Worm (Caenorhabditis elegans) whole organism, young adult: Measurements from ENCODE around the gene T19H12.3.

Experiments used
- ama-1 ChIP-seq, 3 experiments: fragments of 150-350 bp in 1 of 3; sonication (generic microtip) in 2 of 3; optimal IDR thresholded peaks; 2 replicates each; lab custom pipeline; 2014 to 2018; ENCODE audit warnings: missing biosample characterization in 2 of 3, missing genetic modification characterization in 2 of 3, missing genetic modification reagents in 2 of 3
- madf-10 ChIP-seq: sonication (generic microtip); optimal IDR thresholded peaks from 2 replicates; lab custom pipeline; 2016; ENCODE audit warnings: mild to moderate bottlenecking, missing genetic modification characterization, missing compliant biosample characterization
- tbx-9 ChIP-seq: sonication (generic microtip); optimal IDR thresholded peaks from 2 replicates; lab custom pipeline; 2016; ENCODE audit warnings: borderline replicate concordance, missing genetic modification characterization, inconsistent platforms, missing compliant biosample characterization
- unc-130 ChIP-seq: sonication (generic microtip); optimal IDR thresholded peaks from 2 replicates; lab custom pipeline; 2016; ENCODE audit warnings: missing genetic modification reagents, missing genetic modification characterization, missing compliant biosample characterization
- unc-62 ChIP-seq: fragments of 150-350 bp; optimal IDR thresholded peaks from 2 replicates; lab custom pipeline; 2014; ENCODE audit warnings: missing biosample characterization, missing genetic modification reagents, missing genetic modification characterization

DNA sequence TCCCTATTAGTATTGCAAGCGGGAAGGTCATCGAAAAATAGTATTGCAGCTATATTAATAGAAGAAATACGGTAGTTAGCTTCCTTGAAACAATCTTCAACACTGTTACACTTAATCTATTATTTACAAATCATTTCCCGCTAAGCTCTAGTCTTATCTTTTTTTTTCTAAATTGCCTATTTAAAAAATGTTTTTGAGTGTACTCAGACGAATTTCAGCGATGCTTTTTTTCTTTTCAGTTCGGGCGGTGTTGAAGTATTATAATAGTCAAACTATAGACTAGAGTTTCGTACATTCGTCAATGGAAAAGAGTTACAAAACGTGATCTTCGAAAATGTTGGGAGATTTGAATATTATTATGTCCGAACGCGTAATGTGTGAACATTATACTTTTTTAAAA, 28.4 kb downstream of the T19H12.3 start:
- TF ChIP-seq unc-62 (GFP tag; lab: Kevin White, UChicago) (no peak), unc-130 (GFP tag; lab: Kevin White, UChicago) (no peak), ama-1 (optimal IDR thresholded peaks at IDR 0.05; lab: Kevin White, UChicago) (no peak), ama-1 (GFP tag; optimal IDR thresholded peaks at IDR 0.05; lab: Kevin White, UChicago) (no peak), tbx-9 (tag; lab: Kevin White, UChicago) (no peak), madf-10 (tag; lab: Kevin White, UChicago) (no peak)
